Worm (Caenorhabditis elegans): ENCODE measurements around the gene Y77E11A.16.
A peak's percentile ranks its signal among the peaks of the same experiment; 100 is the strongest.

Gene Y77E11A.16

ce11 chrIV:1484968-1485474 lies at the start of gene Y77E11A.16:
TSS of gene Y77E11A.16 (plus strand) at chrIV:1485424.
- TF ChIP-seq fkh-8 (tag; optimal IDR thresholded peaks at IDR 0.05): peak; percentile 17
- TF ChIP-seq lin-14 (GFP tag; optimal IDR thresholded peaks at IDR 0.05): peak; percentile 61
- peak; percentile 37 for TF ChIP-seq nhr-47 (tag; optimal IDR thresholded peaks at IDR 0.05)
- TF ChIP-seq jun-1 (tag; optimal IDR thresholded peaks at IDR 0.05): no peak
- peak; percentile 57 for TF ChIP-seq nhr-71 (tag; optimal IDR thresholded peaks at IDR 0.05)

ce11 chrIV:1437625-1438024 lies 47.6 kb upstream of the Y77E11A.16 start:
- TF ChIP-seq F16B12.6 (tag; optimal IDR thresholded peaks at IDR 0.05) (no peak), Y116A8C.19 (tag; optimal IDR thresholded peaks at IDR 0.05; ENCODE audit: borderline replicate concordance) (no peak), irx-1 (tag; optimal IDR thresholded peaks at IDR 0.05) (no peak), sox-4 (tag; optimal IDR thresholded peaks at IDR 0.05) (no peak), unc-62 (GFP tag; optimal IDR thresholded peaks at IDR 0.05) (no peak), sup-37 (GFP tag; optimal IDR thresholded peaks at IDR 0.05) (no peak), grh-1 (GFP tag; IDR thresholded peaks at IDR 0.05) (no peak)

- TF ChIP-seq ceh-82 (tag; optimal IDR thresholded peaks at IDR 0.05) (no peak), efl-1 (optimal IDR thresholded peaks at IDR 0.05) (no peak), efl-1 (GFP tag; optimal IDR thresholded peaks at IDR 0.05 in 1 of 2) (peak in 1 of 2 experiments; percentile 39)
Measured at ce11 chrIV:1443514-1443913, 41.7 kb upstream of the Y77E11A.16 start.

ce11 chrIV:1443997-1444678 lies 41.1 kb upstream of the Y77E11A.16 start:
- no peak for TF ChIP-seq efl-1 (optimal IDR thresholded peaks at IDR 0.05)
- peak in 1 of 2 experiments; percentile 45 for TF ChIP-seq efl-1 (GFP tag; optimal IDR thresholded peaks at IDR 0.05 in 1 of 2)
- no peak for TF ChIP-seq snpc-4 (tag; optimal IDR thresholded peaks at IDR 0.05)

- TF ChIP-seq efl-3 (GFP tag; optimal IDR thresholded peaks at IDR 0.05) (no peak), lsy-2 (tag; optimal IDR thresholded peaks at IDR 0.05) (peak in 1 of 2 experiments; percentile 28), mep-1 (tag; optimal IDR thresholded peaks at IDR 0.05) (peak; percentile 20), grh-1 (GFP tag; IDR thresholded peaks at IDR 0.05) (peak; percentile 52; the same call in 1 of the 2 replicates), blmp-1 (tag; optimal IDR thresholded peaks at IDR 0.05) (peak; percentile 90), nhr-12 (tag; optimal IDR thresholded peaks at IDR 0.05) (no peak), alr-1 (tag; optimal IDR thresholded peaks at IDR 0.05; ENCODE audit: borderline replicate concordance) (no peak), ets-5 (GFP tag; IDR thresholded peaks at IDR 0.05) (no peak), nhr-77 (tag; optimal IDR thresholded peaks at IDR 0.05) (no peak), efl-1 (optimal IDR thresholded peaks at IDR 0.05) (no peak), efl-1 (GFP tag; optimal IDR thresholded peaks at IDR 0.05 in 1 of 2) (peak in 1 of 2 experiments; percentile 14), sox-4 (tag; optimal IDR thresholded peaks at IDR 0.05) (no peak), C34B4.2 (tag; optimal IDR thresholded peaks at IDR 0.05) (no peak), egl-13 (tag; optimal IDR thresholded peaks at IDR 0.05) (no peak), mab-9 (GFP tag; IDR thresholded peaks at IDR 0.05) (no peak), ceh-63 (GFP tag; optimal IDR thresholded peaks at IDR 0.05) (no peak), nhr-47 (tag; optimal IDR thresholded peaks at IDR 0.05) (no peak), ceh-82 (tag; optimal IDR thresholded peaks at IDR 0.05) (no peak), dpl-1 (GFP tag; optimal IDR thresholded peaks at IDR 0.05) (peak in 1 of 3 experiments; percentile 19), pqm-1 (tag; optimal IDR thresholded peaks at IDR 0.05) (no peak), unc-98 (GFP tag; IDR thresholded peaks at IDR 0.05) (no peak)
Measured at ce11 chrIV:1445920-1446319, 39.3 kb upstream of the Y77E11A.16 start, which contains the start of gene clp-7. TSS of gene clp-7 (minus strand) at chrIV:1445966.

ce11 chrIV:1452480-1452879 lies 32.7 kb upstream of the Y77E11A.16 start:
- peak; percentile 57 for TF ChIP-seq nhr-85 (tag)
- no peak for TF ChIP-seq lin-39 (tag; optimal IDR thresholded peaks at IDR 0.05)
- TF ChIP-seq elt-3 (tag; optimal IDR thresholded peaks at IDR 0.05): peak in 1 of 6 experiments; percentile 22
- peak; percentile 30 for TF ChIP-seq lin-14 (GFP tag; optimal IDR thresholded peaks at IDR 0.05)
- TF ChIP-seq efl-1 (optimal IDR thresholded peaks at IDR 0.05): no peak
- TF ChIP-seq efl-1 (GFP tag; optimal IDR thresholded peaks at IDR 0.05 in 1 of 2): peak in 1 of 2 experiments; percentile 91
- peak; percentile 32 for TF ChIP-seq blmp-1 (tag; optimal IDR thresholded peaks at IDR 0.05)
- no peak for TF ChIP-seq ztf-11 (tag; optimal IDR thresholded peaks at IDR 0.05)
